Worm (Caenorhabditis elegans): Measurements from ENCODE around the gene nhr-130.

ce11 chrV:449130-449529 lies 34.0 kb downstream of the nhr-130 start, which contains the start of gene srh-35:
- TF ChIP-seq him-1 (tag; optimal IDR thresholded peaks at IDR 0.05): no peak
- TF ChIP-seq W03F9.2 (tag; optimal IDR thresholded peaks at IDR 0.05): no peak

Data from whole organism, L4/young adult.